Fruit fly (Drosophila melanogaster): ENCODE measurements around the gene loco.
A peak's percentile ranks its signal among the peaks of the same experiment; 100 is the strongest.

Gene loco

DNA sequence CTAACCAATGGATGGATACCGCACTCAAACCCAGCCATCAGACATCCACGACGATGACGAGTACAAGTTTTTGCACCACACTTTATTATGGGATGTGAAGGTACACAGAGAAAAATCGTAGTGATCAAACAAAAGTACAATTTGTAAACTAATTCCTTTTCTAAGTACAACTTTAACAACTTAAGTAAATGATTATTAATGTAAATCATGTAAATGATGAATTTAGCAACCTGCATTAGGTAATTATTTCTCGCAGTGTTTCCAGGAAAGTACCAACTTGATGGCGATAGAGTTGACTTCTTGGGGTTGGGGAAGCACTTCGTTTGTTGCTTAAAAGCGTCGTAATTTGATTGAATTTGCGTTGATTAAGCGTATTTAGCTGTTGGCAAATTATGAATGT lies 23.9 kb upstream of the loco start (continued):
- TF ChIP-seq tna (GFP tag; IDR thresholded peaks at IDR 0.05; ENCODE audit: partially characterized antibody), result no peak
- TF ChIP-seq lmd (GFP tag; IDR thresholded peaks at IDR 0.05), result peak; percentile 62
- no peak for TF ChIP-seq pita (GFP tag; optimal IDR thresholded peaks at IDR 0.05)
- no peak for TF ChIP-seq Jarid2 (GFP tag; optimal IDR thresholded peaks at IDR 0.05)
- TF ChIP-seq Rfx (GFP tag; IDR thresholded peaks at IDR 0.05), result peak; percentile 59
- TF ChIP-seq CG13296 (GFP tag; optimal IDR thresholded peaks at IDR 0.05), result peak; percentile 46
- TF ChIP-seq CG18619 (GFP tag; optimal IDR thresholded peaks at IDR 0.05), result peak; percentile 57
- peak; percentile 61 for TF ChIP-seq Blimp-1 (GFP tag; optimal IDR thresholded peaks at IDR 0.05)
- TF ChIP-seq NK7.1 (GFP tag; optimal IDR thresholded peaks at IDR 0.05), result no peak
- TF ChIP-seq CG7745 (tag; optimal IDR thresholded peaks at IDR 0.05), result no peak
- peak; percentile 63 for TF ChIP-seq sob (GFP tag; IDR thresholded peaks at IDR 0.05)
- peak; percentile 79 for TF ChIP-seq otp (GFP tag; IDR thresholded peaks at IDR 0.05)
- no peak for TF ChIP-seq Elba2 (GFP tag; optimal IDR thresholded peaks at IDR 0.05)
- TF ChIP-seq Xbp1 (GFP tag; optimal IDR thresholded peaks at IDR 0.05), result peak; percentile 73
- TF ChIP-seq sc (optimal IDR thresholded peaks at IDR 0.05), result no peak
- peak; percentile 45 for TF ChIP-seq sc (GFP tag; optimal IDR thresholded peaks at IDR 0.05)
- TF ChIP-seq CG12744 (GFP tag; optimal IDR thresholded peaks at IDR 0.05), result peak; percentile 2
- TF ChIP-seq CG12299 (tag; optimal IDR thresholded peaks at IDR 0.05), result peak; percentile 22
- peak; percentile 76 for TF ChIP-seq Sox102F (GFP tag; optimal IDR thresholded peaks at IDR 0.05)
- no peak for TF ChIP-seq CG13123 (GFP tag; optimal IDR thresholded peaks at IDR 0.05)
- peak; percentile 35 for TF ChIP-seq Deaf1 (tag; optimal IDR thresholded peaks at IDR 0.05)
- no peak for TF ChIP-seq CG3065 (GFP tag; optimal IDR thresholded peaks at IDR 0.05)
- peak; percentile 35; the same call in 1 of the 2 replicates for TF ChIP-seq CG7372 (GFP tag; IDR thresholded peaks at IDR 0.05)
- peak; percentile 38 for TF ChIP-seq Side (GFP tag; optimal IDR thresholded peaks at IDR 0.05)
- peak; percentile 49 for TF ChIP-seq pnt (GFP tag; optimal IDR thresholded peaks at IDR 0.05)
- TF ChIP-seq emc (GFP tag; optimal IDR thresholded peaks at IDR 0.05), result no peak
- no peak for TF ChIP-seq ash1 (GFP tag; optimal IDR thresholded peaks at IDR 0.05)
- TF ChIP-seq fd96Cb (tag; optimal IDR thresholded peaks at IDR 0.05), result peak; percentile 43
- TF ChIP-seq dm (GFP tag; optimal IDR thresholded peaks at IDR 0.05), result no peak

- TF ChIP-seq yki (optimal IDR thresholded peaks at IDR 0.05), result no peak
- TF ChIP-seq fd3F (GFP tag; optimal IDR thresholded peaks at IDR 0.05), result no peak
- no peak for TF ChIP-seq Opbp (GFP tag; IDR thresholded peaks at IDR 0.05; ENCODE audit: partially characterized antibody)
- no peak for TF ChIP-seq grau (tag; optimal IDR thresholded peaks at IDR 0.05)
- TF ChIP-seq Ets65A (GFP tag), result peak; percentile 85
- TF ChIP-seq CG8478 (optimal IDR thresholded peaks at IDR 0.05), result peak; percentile 65
Observed at dm6 chr3R:22649859-22650258, 10.7 kb upstream of the loco start.

dm6 chr3R:22638604-22639238 lies 466 bp downstream of the loco start:
- 0 out of 3 replicates have a peak, but pooled peaks have one; percentile 26 for TF ChIP-seq jigr1 (GFP tag; IDR thresholded peaks at IDR 0.05)
- TF ChIP-seq CG31441 (GFP tag; IDR thresholded peaks at IDR 0.05), result no peak
- TF ChIP-seq MESR4 (GFP tag; optimal IDR thresholded peaks at IDR 0.05), result peak; percentile 78
- TF ChIP-seq CG8359 (GFP tag; optimal IDR thresholded peaks at IDR 0.05; ENCODE audit: borderline replicate concordance), result peak; percentile 34
- TF ChIP-seq Nf-YC (tag; optimal IDR thresholded peaks at IDR 0.05), result no peak
- 0 out of 3 replicates have a peak, but pooled peaks have one; percentile 33 for TF ChIP-seq Opbp (GFP tag; IDR thresholded peaks at IDR 0.05; ENCODE audit: partially characterized antibody)
- peak; percentile 62 for TF ChIP-seq Med (GFP tag)
- no peak for TF ChIP-seq Usf (GFP tag; optimal IDR thresholded peaks at IDR 0.05)
- 0 out of 3 replicates have a peak, but pooled peaks have one; percentile 10 for TF ChIP-seq zfh1 (GFP tag; IDR thresholded peaks at IDR 0.05)
- TF ChIP-seq aop (GFP tag; IDR thresholded peaks at IDR 0.05), result no peak
- peak; percentile 90 for TF ChIP-seq sd (tag; optimal IDR thresholded peaks at IDR 0.05)
- peak; percentile 37; the same call in 1 of the 2 replicates for TF ChIP-seq CG32767 (GFP tag; IDR thresholded peaks at IDR 0.05)
- no peak for TF ChIP-seq insv (GFP tag; optimal IDR thresholded peaks at IDR 0.05)
- TF ChIP-seq CG4707 (GFP tag; optimal IDR thresholded peaks at IDR 0.05), result no peak
- TF ChIP-seq E2f1 (GFP tag; IDR thresholded peaks at IDR 0.05), result no peak
- TF ChIP-seq Ets65A (GFP tag), result peak; percentile 80
- no peak for TF ChIP-seq zen (tag; optimal IDR thresholded peaks at IDR 0.05)
